Worm (Caenorhabditis elegans) whole organism, mixed stage, embryonic: ENCODE measurements around the gene F52E1.9.

ENCODE experiments used
- cnd-1 ChIP-seq: fragments of 200-800 bp; sonication (Bioruptor generic); optimal IDR thresholded peaks from 2 replicates; lab custom pipeline; 2018; ENCODE audit warnings: mild to moderate bottlenecking, missing genetic modification characterization, missing compliant biosample characterization
- elt-1 ChIP-seq: sonication (generic microtip); optimal IDR thresholded peaks from 2 replicates; lab custom pipeline; 2017; ENCODE audit warnings: missing genetic modification characterization, mild to moderate bottlenecking, missing compliant biosample characterization, antibody characterized with exemption, moderate library complexity, borderline replicate concordance; ENCODE audit not compliant: insufficient read depth
- hlh-1 ChIP-seq: fragments of 150-350 bp; optimal IDR thresholded peaks from 2 replicates; lab custom pipeline; 2014; ENCODE audit warnings: missing biosample characterization, missing genetic modification reagents, missing genetic modification characterization
- lin-13 ChIP-seq: fragments of 150-350 bp; optimal IDR thresholded peaks from 2 replicates; lab custom pipeline; 2014; ENCODE audit warnings: missing biosample characterization, missing genetic modification characterization
- mab-5 ChIP-seq: fragments of 150-350 bp; optimal IDR thresholded peaks from 2 replicates; lab custom pipeline; 2014; ENCODE audit warnings: missing biosample characterization, missing genetic modification characterization
- nhr-28 ChIP-seq: fragments of 150-350 bp; optimal IDR thresholded peaks from 2 replicates; lab custom pipeline; 2014; ENCODE audit warnings: missing biosample characterization, missing genetic modification characterization

- TF ChIP-seq hlh-1 (tag; lab: Kevin White, UChicago) = no peak
- TF ChIP-seq mab-5 (tag; lab: Kevin White, UChicago) = no peak
- TF ChIP-seq cnd-1 (tag; lab: Kevin White, UChicago) = no peak
- no peak for TF ChIP-seq elt-1 (tag; lab: Kevin White, UChicago)
- no peak for TF ChIP-seq nhr-28
- TF ChIP-seq lin-13 (tag; lab: Kevin White, UChicago) = no peak
Observed at ce11 chrV:8375849-8376248, 26.6 kb downstream of the F52E1.9 start, which contains the start of gene F38E1.3.
